Worm (Caenorhabditis elegans): ENCODE data around the gene try-8.

try-8 gene

DNA sequence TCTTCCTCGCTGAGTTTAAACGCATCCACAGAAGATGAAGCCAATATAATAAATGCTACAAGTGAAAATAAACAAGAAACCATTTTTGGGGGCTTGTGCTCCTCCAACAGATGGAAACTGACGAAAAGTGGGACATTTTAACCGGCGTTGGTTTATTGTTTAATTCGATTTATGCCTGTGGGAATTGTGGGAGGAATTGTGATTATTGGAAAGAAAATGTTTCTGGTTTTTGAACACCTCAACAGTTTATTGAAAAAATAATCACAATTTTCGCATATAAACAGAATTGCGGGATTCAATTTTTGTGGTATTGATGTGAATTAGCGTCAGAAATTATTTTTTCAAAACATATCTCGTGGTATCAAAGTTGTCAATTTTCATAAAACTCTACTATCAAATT is at the start of gene try-8:
Gene try-8, minus strand, starts transcription at position 101 of the 400 bp plus-strand sequence.
- no peak for TF ChIP-seq elt-2 (tag; optimal IDR thresholded peaks at IDR 0.05)
- TF ChIP-seq npax-4 (tag; optimal IDR thresholded peaks at IDR 0.05) = no peak
- no peak for TF ChIP-seq unc-86 (tag; optimal IDR thresholded peaks at IDR 0.05)
- TF ChIP-seq K09A11.1 (tag; optimal IDR thresholded peaks at IDR 0.05; ENCODE audit: insufficient read depth) = no peak
- TF ChIP-seq rnt-1 (tag; optimal IDR thresholded peaks at IDR 0.05) = no peak
- no peak for TF ChIP-seq ama-1 (optimal IDR thresholded peaks at IDR 0.05)
- no peak for TF ChIP-seq fax-1 (tag; optimal IDR thresholded peaks at IDR 0.05)
- TF ChIP-seq ttx-3 (tag; optimal IDR thresholded peaks at IDR 0.05) = no peak
- no peak for TF ChIP-seq madf-2 (tag; optimal IDR thresholded peaks at IDR 0.05)
- no peak for TF ChIP-seq ceh-6 (GFP tag; optimal IDR thresholded peaks at IDR 0.05)
- no peak for TF ChIP-seq hlh-6 (tag; optimal IDR thresholded peaks at IDR 0.05)
- no peak for TF ChIP-seq C08G9.2 (tag; optimal IDR thresholded peaks at IDR 0.05)

DNA sequence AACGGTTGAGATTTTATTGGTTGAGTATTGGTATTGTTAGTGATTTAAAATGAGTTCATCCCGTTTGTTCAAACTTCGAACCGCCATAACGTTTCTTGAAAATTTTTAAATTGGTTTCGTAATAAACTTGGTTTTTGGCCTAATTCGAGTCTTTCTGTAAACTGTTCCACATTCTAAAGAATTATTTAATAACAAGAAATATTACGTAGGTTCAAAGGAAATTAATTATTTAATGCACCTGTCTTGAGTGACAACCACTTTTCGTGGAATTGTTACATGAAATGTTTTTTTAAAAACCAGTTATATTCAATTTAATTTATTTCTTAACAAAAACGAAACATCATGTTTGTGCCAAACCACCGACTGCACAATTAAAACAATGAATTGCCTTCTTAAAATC is 47.1 kb upstream of the try-8 start:
- TF ChIP-seq odd-2 (tag; optimal IDR thresholded peaks at IDR 0.05) (no peak), pqm-1 (tag; optimal IDR thresholded peaks at IDR 0.05) (no peak), ama-1 (optimal IDR thresholded peaks at IDR 0.05) (no peak), ztf-16 (tag; optimal IDR thresholded peaks at IDR 0.05) (no peak), dve-1 (tag; optimal IDR thresholded peaks at IDR 0.05) (no peak)

- TF ChIP-seq ama-1 (optimal IDR thresholded peaks at IDR 0.05) (no peak), ref-2 (tag; optimal IDR thresholded peaks at IDR 0.05) (no peak), nhr-11 (tag; optimal IDR thresholded peaks at IDR 0.05) (no peak), unc-86 (tag; optimal IDR thresholded peaks at IDR 0.05) (no peak), Y22D7AL.16 (tag; optimal IDR thresholded peaks at IDR 0.05) (no peak), lin-11 (tag; optimal IDR thresholded peaks at IDR 0.05) (no peak), sdc-2 (tag; optimal IDR thresholded peaks at IDR 0.05) (no peak), sox-4 (tag; optimal IDR thresholded peaks at IDR 0.05) (no peak), ahr-1 (tag; optimal IDR thresholded peaks at IDR 0.05) (no peak), hlh-8 (tag; optimal IDR thresholded peaks at IDR 0.05) (no peak), dve-1 (tag; optimal IDR thresholded peaks at IDR 0.05) (no peak)
These were observed 43.3 kb upstream of the try-8 start, which contains the start of gene srh-79 for ce11 chrV:7497440-7497839. srh-79 (plus strand) TSS chrV:7497740.

DNA sequence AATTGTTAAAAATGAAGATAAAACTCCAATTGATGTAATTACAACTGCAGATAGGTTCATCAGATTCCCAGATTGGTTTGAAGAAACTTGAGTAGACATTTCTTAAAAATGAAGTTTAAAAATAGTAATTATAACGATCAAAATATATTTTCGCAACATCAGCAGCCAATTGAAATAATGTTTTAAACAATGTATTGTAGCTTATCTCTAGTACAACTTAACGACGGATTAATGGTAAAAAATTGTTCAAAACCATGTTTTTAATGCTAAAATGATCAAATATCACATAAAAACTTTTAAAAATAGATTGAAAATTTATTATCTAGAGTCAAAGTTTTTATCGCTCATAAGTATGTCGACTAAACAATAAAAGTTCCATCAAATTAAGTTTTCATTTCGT is 41.1 kb upstream of the try-8 start, which contains the start of gene srbc-11:
Gene srbc-11, minus strand, starts transcription at position 101 of the 400 bp plus-strand sequence.
- TF ChIP-seq nfya-1 (tag; optimal IDR thresholded peaks at IDR 0.05) (no peak), C38D4.7 (GFP tag; optimal IDR thresholded peaks at IDR 0.05) (no peak), zip-5 (tag; optimal IDR thresholded peaks at IDR 0.05) (no peak), eyg-1 (tag; optimal IDR thresholded peaks at IDR 0.05) (no peak), tbx-2 (tag; optimal IDR thresholded peaks at IDR 0.05) (no peak), ceh-22 (tag; optimal IDR thresholded peaks at IDR 0.05) (no peak), ceh-14 (tag; optimal IDR thresholded peaks at IDR 0.05) (no peak), ceh-2 (tag; optimal IDR thresholded peaks at IDR 0.05) (no peak), hlh-6 (tag; optimal IDR thresholded peaks at IDR 0.05) (no peak), lim-6 (tag; optimal IDR thresholded peaks at IDR 0.05) (no peak), lin-11 (tag; optimal IDR thresholded peaks at IDR 0.05) (no peak), rnt-1 (tag; optimal IDR thresholded peaks at IDR 0.05) (no peak), ceh-6 (GFP tag; optimal IDR thresholded peaks at IDR 0.05) (no peak), ceh-45 (GFP tag; IDR thresholded peaks at IDR 0.05) (no peak), che-1 (tag; optimal IDR thresholded peaks at IDR 0.05) (no peak), ceh-34 (tag; optimal IDR thresholded peaks at IDR 0.05) (no peak), C08G9.2 (tag; optimal IDR thresholded peaks at IDR 0.05) (no peak), sox-4 (tag; optimal IDR thresholded peaks at IDR 0.05) (no peak), elt-2 (tag; optimal IDR thresholded peaks at IDR 0.05) (no peak), pqm-1 (tag; optimal IDR thresholded peaks at IDR 0.05) (no peak)

ce11 chrV:7492924-7493323 is 38.8 kb upstream of the try-8 start, which contains the start of gene srbc-10:
srbc-10 (minus strand) TSS chrV:7493024.
- TF ChIP-seq che-1 (tag; optimal IDR thresholded peaks at IDR 0.05) (no peak), pax-1 (tag; optimal IDR thresholded peaks at IDR 0.05) (no peak), tbx-7 (tag; optimal IDR thresholded peaks at IDR 0.05) (no peak), ceh-14 (tag; optimal IDR thresholded peaks at IDR 0.05) (no peak), ahr-1 (tag; optimal IDR thresholded peaks at IDR 0.05) (no peak), madf-2 (tag; optimal IDR thresholded peaks at IDR 0.05) (no peak), ceh-48 (tag; optimal IDR thresholded peaks at IDR 0.05) (no peak), C38D4.7 (GFP tag; optimal IDR thresholded peaks at IDR 0.05) (no peak), sdc-2 (tag; optimal IDR thresholded peaks at IDR 0.05) (no peak)
